Fruit fly (Drosophila melanogaster): ENCODE measurements around the gene CG11911.
A peak's percentile ranks its signal among the peaks of the same experiment; 100 is the strongest.

The CG11911 gene

dm6 chr2L:297480-298284, 23.4 kb downstream of the CG11911 start, which contains the start of gene Pi3K21B (continued):
- TF ChIP-seq CG31441 (GFP tag; IDR thresholded peaks at IDR 0.05) (peak; percentile 87), ac (GFP tag; optimal IDR thresholded peaks at IDR 0.05) (peak; percentile 14), CG13424 (tag; optimal IDR thresholded peaks at IDR 0.05) (peak; percentile 93), D19A (tag; optimal IDR thresholded peaks at IDR 0.05) (peak; percentile 78), hb (GFP tag; IDR thresholded peaks at IDR 0.05; ENCODE audit: partially characterized antibody) (no peak), CG17912 (GFP tag; optimal IDR thresholded peaks at IDR 0.05) (peak; percentile 78), CG13624 (GFP tag; optimal IDR thresholded peaks at IDR 0.05) (peak; percentile 91), CG12659 (GFP tag; optimal IDR thresholded peaks at IDR 0.05) (peak; percentile 96), hth (optimal IDR thresholded peaks at IDR 0.05) (no peak), CG31388 (GFP tag; optimal IDR thresholded peaks at IDR 0.05) (peak; percentile 82), CG8359 (GFP tag; optimal IDR thresholded peaks at IDR 0.05; ENCODE audit: borderline replicate concordance) (peak; percentile 58), dysf (GFP tag; IDR thresholded peaks at IDR 0.05) (peak; percentile 89), aop (GFP tag; IDR thresholded peaks at IDR 0.05) (peak; percentile 57), mirr (GFP tag; optimal IDR thresholded peaks at IDR 0.05) (peak; percentile 73), fru (optimal IDR thresholded peaks at IDR 0.05) (no peak), CG14667 (GFP tag; IDR thresholded peaks at IDR 0.05) (peak; percentile 66), repo (GFP tag; optimal IDR thresholded peaks at IDR 0.05) (peak; percentile 90), Bgb (GFP tag; IDR thresholded peaks at IDR 0.05; ENCODE audit: partially characterized antibody) (peak; percentile 26; the same call in 1 of the 2 replicates), CG9797 (GFP tag; optimal IDR thresholded peaks at IDR 0.05) (peak; percentile 46), da (GFP tag; optimal IDR thresholded peaks at IDR 0.05) (peak; percentile 68), CG6254 (GFP tag; optimal IDR thresholded peaks at IDR 0.05) (peak; percentile 77), CG32532 (GFP tag; IDR thresholded peaks at IDR 0.05) (peak; percentile 86), kah (GFP tag; optimal IDR thresholded peaks at IDR 0.05) (peak; percentile 89), abd-A (tag; optimal IDR thresholded peaks at IDR 0.05) (peak; percentile 53), crol (GFP tag; IDR thresholded peaks at IDR 0.05) (no peak), twi (tag; optimal IDR thresholded peaks at IDR 0.05) (peak; percentile 84), Nf-YC (tag; optimal IDR thresholded peaks at IDR 0.05) (peak; percentile 86), tgo (GFP tag; IDR thresholded peaks at IDR 0.05) (peak; percentile 84), NfI (GFP tag; optimal IDR thresholded peaks at IDR 0.05) (peak; percentile 92), CG14965 (GFP tag; optimal IDR thresholded peaks at IDR 0.05; ENCODE audit: borderline replicate concordance) (peak; percentile 55), CG7271 (tag; optimal IDR thresholded peaks at IDR 0.05) (peak; percentile 21), Mes4 (GFP tag; optimal IDR thresholded peaks at IDR 0.05) (peak; percentile 80), CG12769 (tag; optimal IDR thresholded peaks at IDR 0.05) (peak; percentile 81), CG10274 (GFP tag; optimal IDR thresholded peaks at IDR 0.05) (peak; percentile 50), Ada2b (GFP tag; IDR thresholded peaks at IDR 0.05) (peak; percentile 79), salm (tag; optimal IDR thresholded peaks at IDR 0.05) (peak; percentile 60), Eip74EF (GFP tag; optimal IDR thresholded peaks at IDR 0.05) (peak in 1 of 2 experiments; percentile 65), pita (GFP tag; optimal IDR thresholded peaks at IDR 0.05) (no peak), Deaf1 (tag; optimal IDR thresholded peaks at IDR 0.05) (peak; percentile 28), ken (GFP tag; IDR thresholded peaks at IDR 0.05) (peak; percentile 93), CG11398 (GFP tag; optimal IDR thresholded peaks at IDR 0.05) (peak; percentile 76), Neu2 (GFP tag; optimal IDR thresholded peaks at IDR 0.05; ENCODE audit: borderline replicate concordance) (peak; percentile 58), CG2712 (tag; optimal IDR thresholded peaks at IDR 0.05) (peak; percentile 92), CrebB (tag; optimal IDR thresholded peaks at IDR 0.05) (peak; percentile 66), toy (GFP tag; IDR thresholded peaks at IDR 0.05) (0 out of 2 replicates have a peak, but pooled peaks have one; percentile 43), TFAM (GFP tag; optimal IDR thresholded peaks at IDR 0.05) (no peak), sisA (GFP tag; IDR thresholded peaks at IDR 0.05) (peak; percentile 91), CG8765 (GFP tag; IDR thresholded peaks at IDR 0.05) (peak; percentile 59), pho (GFP tag; optimal IDR thresholded peaks at IDR 0.05) (peak; percentile 90)
